Fruit fly (Drosophila melanogaster) whole organism, embryonic: ENCODE data around the gene GIIIspla2.

Experiments
- Antp ChIP-seq: fragments of 200-800 bp; sonication (Bioruptor generic); optimal IDR thresholded peaks from 3 replicates; lab custom pipeline; 2016; ENCODE audit warnings: missing biosample characterization, missing genetic modification characterization
- CG11247 ChIP-seq: fragments of 200-800 bp; sonication (Bioruptor generic); IDR thresholded peaks from 2 replicates; pipeline ENCODE4 v1.3.6; 2022; ENCODE audit warnings: missing biosample characterization, missing genetic modification characterization
- CG11398 ChIP-seq: fragments of 200-800 bp; sonication (Bioruptor generic); optimal IDR thresholded peaks from 2 replicates; lab custom pipeline; 2016; ENCODE audit warnings: missing biosample characterization, missing genetic modification characterization
- CG11695 ChIP-seq: fragments of 200-800 bp; sonication (Bioruptor generic); IDR thresholded peaks from 3 replicates; pipeline ENCODE4 v1.3.6; 2022; ENCODE audit warnings: missing biosample characterization, missing genetic modification characterization
- CG12104 ChIP-seq: fragments of 200-800 bp; sonication (Bioruptor generic); optimal IDR thresholded peaks from 3 replicates; lab custom pipeline; 2016; ENCODE audit warnings: missing biosample characterization, missing genetic modification characterization
- CG12155 ChIP-seq: fragments of 200-800 bp; sonication (Bioruptor generic); optimal IDR thresholded peaks from 3 replicates; lab custom pipeline; 2016; ENCODE audit warnings: missing biosample characterization, missing genetic modification characterization
- CG13296 ChIP-seq: fragments of 200-800 bp; sonication (Bioruptor generic); optimal IDR thresholded peaks from 3 replicates; lab custom pipeline; 2018; ENCODE audit warnings: missing biosample characterization, mild to moderate bottlenecking, missing genetic modification characterization
- CG15479 ChIP-seq: fragments of 200-800 bp; sonication (Bioruptor generic); optimal IDR thresholded peaks from 3 replicates; lab custom pipeline; 2019; ENCODE audit warnings: missing biosample characterization, mild to moderate bottlenecking, missing genetic modification characterization, moderate library complexity
- CG18619 ChIP-seq: fragments of 200-800 bp; sonication (Bioruptor generic); optimal IDR thresholded peaks from 3 replicates; lab custom pipeline; 2017; ENCODE audit warnings: missing biosample characterization, mild to moderate bottlenecking, missing genetic modification characterization
- CG2678 ChIP-seq: fragments of 200-800 bp; sonication (Bioruptor generic); optimal IDR thresholded peaks from 3 replicates; lab custom pipeline; 2019; ENCODE audit warnings: missing biosample characterization, mild to moderate bottlenecking, missing genetic modification characterization, moderate library complexity
- CG31441 ChIP-seq: fragments of 200-800 bp; sonication (Bioruptor generic); IDR thresholded peaks from 2 replicates; pipeline ENCODE4 v1.3.6; 2022; ENCODE audit warnings: missing biosample characterization, missing genetic modification characterization
- CG34376 ChIP-seq: fragments of 200-800 bp; sonication (Bioruptor generic); optimal IDR thresholded peaks from 2 replicates; lab custom pipeline; 2018; ENCODE audit warnings: missing biosample characterization, mild to moderate bottlenecking, missing genetic modification characterization
- CG3726 ChIP-seq: fragments of 200-800 bp; sonication (Bioruptor generic); IDR thresholded peaks from 3 replicates; pipeline ENCODE4, ENCODE4 v1.3.6; 2022; ENCODE audit warnings: missing biosample characterization, missing genetic modification characterization
- CG4424 ChIP-seq: fragments of 200-800 bp; sonication (Bioruptor generic); optimal IDR thresholded peaks from 3 replicates; lab custom pipeline; 2016; ENCODE audit warnings: missing biosample characterization, missing genetic modification characterization
- CG6854 ChIP-seq: fragments of 200-800 bp; sonication (Bioruptor generic); optimal IDR thresholded peaks from 3 replicates; lab custom pipeline; 2017; ENCODE audit warnings: missing biosample characterization, mild to moderate bottlenecking, missing genetic modification characterization
- CG8281 ChIP-seq: fragments of 200-800 bp; sonication (Bioruptor generic); optimal IDR thresholded peaks from 2 replicates; lab custom pipeline; 2018; ENCODE audit warnings: missing biosample characterization, mild to moderate bottlenecking, missing genetic modification characterization, moderate library complexity
- CkIIα-i1 ChIP-seq: fragments of 200-800 bp; sonication (Bioruptor generic); IDR thresholded peaks from 2 replicates; pipeline ENCODE4 v1.3.6; 2022; ENCODE audit warnings: missing biosample characterization, missing genetic modification characterization
- Deaf1 ChIP-seq: fragments of 200-800 bp; optimal IDR thresholded peaks from 3 replicates; lab custom pipeline; 2019; ENCODE audit warnings: missing biosample characterization, mild to moderate bottlenecking, missing genetic modification characterization, moderate library complexity
- Dip2 ChIP-seq: fragments of 200-800 bp; sonication (Bioruptor generic); IDR thresholded peaks from 2 replicates; pipeline ENCODE4 v1.3.6; 2022; ENCODE audit warnings: missing biosample characterization, missing genetic modification characterization
- Dp ChIP-seq: fragments of 200-800 bp; sonication (Bioruptor generic); optimal IDR thresholded peaks from 2 replicates; lab custom pipeline; 2018; ENCODE audit warnings: missing biosample characterization, mild to moderate bottlenecking, missing genetic modification characterization, moderate library complexity
- HLH54F ChIP-seq: fragments of 200-800 bp; sonication (Bioruptor generic); optimal IDR thresholded peaks from 3 replicates; lab custom pipeline; 2016; ENCODE audit warnings: missing biosample characterization, missing genetic modification characterization
- MTF-1 ChIP-seq: fragments of 200-800 bp; sonication (Bioruptor generic); optimal IDR thresholded peaks from 2 replicates; lab custom pipeline; 2018; ENCODE audit warnings: missing biosample characterization, mild to moderate bottlenecking, missing genetic modification characterization, borderline replicate concordance
- Med ChIP-seq: fragments of 200-800 bp; sonication (Bioruptor generic); peaks from one replicate; lab custom pipeline; 2016; ENCODE audit warnings: missing biosample characterization, missing genetic modification characterization, mild to moderate bottlenecking, inconsistent platforms, moderate library complexity
- Meics ChIP-seq: fragments of 200-800 bp; sonication (Bioruptor generic); optimal IDR thresholded peaks from 2 replicates; lab custom pipeline; 2017; ENCODE audit warnings: missing biosample characterization, mild to moderate bottlenecking, missing genetic modification characterization
- NC2β ChIP-seq: fragments of 200-800 bp; sonication (Bioruptor generic); optimal IDR thresholded peaks from 2 replicates; lab custom pipeline; 2016; ENCODE audit warnings: missing biosample characterization, missing genetic modification characterization
- Poxn ChIP-seq: fragments of 200-800 bp; sonication (Bioruptor generic); IDR thresholded peaks from 2 replicates; pipeline ENCODE4 v1.3.6; 2022; ENCODE audit warnings: missing biosample characterization, missing genetic modification characterization
- ato ChIP-seq: fragments of 200-800 bp; sonication (Bioruptor generic); IDR thresholded peaks from 2 replicates; pipeline ENCODE4 v1.3.6; 2022; ENCODE audit warnings: missing biosample characterization, missing genetic modification characterization; ENCODE audit not compliant: partially characterized antibody
- bcd ChIP-seq: fragments of 200-800 bp; sonication (Bioruptor generic); optimal IDR thresholded peaks from 2 replicates; lab custom pipeline; 2017; ENCODE audit warnings: missing biosample characterization, mild to moderate bottlenecking, missing genetic modification characterization
- bigmax ChIP-seq: fragments of 200-800 bp; sonication (Bioruptor generic); optimal IDR thresholded peaks from 2 replicates; lab custom pipeline; 2018; ENCODE audit warnings: missing biosample characterization, mild to moderate bottlenecking, missing genetic modification characterization
- btn ChIP-seq: fragments of 200-800 bp; sonication (Bioruptor generic); optimal IDR thresholded peaks from 2 replicates; lab custom pipeline; 2016; ENCODE audit warnings: missing biosample characterization, missing genetic modification characterization
- cas ChIP-seq: fragments of 200-800 bp; sonication (Bioruptor generic); IDR thresholded peaks from 2 replicates; pipeline ENCODE4 v1.3.6; 2022; ENCODE audit warnings: missing biosample characterization, missing genetic modification characterization
- cg ChIP-seq: fragments of 200-800 bp; sonication (Bioruptor generic); optimal IDR thresholded peaks from 3 replicates; lab custom pipeline; 2019; ENCODE audit warnings: missing biosample characterization, mild to moderate bottlenecking, missing genetic modification characterization, moderate library complexity
- ci ChIP-seq: fragments of 200-800 bp; sonication (Bioruptor generic); IDR thresholded peaks from 3 replicates; pipeline ENCODE4 v1.3.6; 2022; ENCODE audit warnings: missing biosample characterization, missing genetic modification characterization
- dati ChIP-seq: fragments of 200-800 bp; sonication (Bioruptor generic); IDR thresholded peaks from 2 replicates; pipeline ENCODE4 v1.3.6; 2022; ENCODE audit warnings: missing biosample characterization, missing genetic modification characterization
- ems ChIP-seq: fragments of 200-800 bp; sonication (Bioruptor generic); optimal IDR thresholded peaks from 3 replicates; lab custom pipeline; 2016; ENCODE audit warnings: missing biosample characterization, missing genetic modification characterization
- ewg ChIP-seq: fragments of 200-800 bp; sonication (Bioruptor generic); optimal IDR thresholded peaks from 3 replicates; lab custom pipeline; 2017; ENCODE audit warnings: mild to moderate bottlenecking, missing biosample characterization, missing genetic modification reagents, missing genetic modification characterization
- exex ChIP-seq: fragments of 200-800 bp; sonication (Bioruptor generic); optimal IDR thresholded peaks from 4 replicates; lab custom pipeline; 2018; ENCODE audit warnings: missing biosample characterization, mild to moderate bottlenecking, missing genetic modification characterization, moderate library complexity
- fd96Cb ChIP-seq: fragments of 200-800 bp; sonication (Bioruptor generic); optimal IDR thresholded peaks from 2 replicates; lab custom pipeline; 2018; ENCODE audit warnings: missing biosample characterization, mild to moderate bottlenecking, missing genetic modification characterization, moderate library complexity
- ftz-f1 ChIP-seq: fragments of 200-800 bp; sonication (Bioruptor generic); optimal IDR thresholded peaks from 2 replicates; lab custom pipeline; 2016; ENCODE audit warnings: missing biosample characterization, missing genetic modification characterization
- grn ChIP-seq: fragments of 200-800 bp; sonication (Bioruptor generic); optimal IDR thresholded peaks from 3 replicates; lab custom pipeline; 2017; ENCODE audit warnings: missing biosample characterization, missing genetic modification characterization
- gsb-n ChIP-seq: fragments of 200-800 bp; sonication (Bioruptor generic); optimal IDR thresholded peaks from 3 replicates; lab custom pipeline; 2018; ENCODE audit warnings: missing biosample characterization, mild to moderate bottlenecking, missing genetic modification characterization
- lbe ChIP-seq: fragments of 200-800 bp; sonication (Bioruptor generic); optimal IDR thresholded peaks from 2 replicates; lab custom pipeline; 2016; ENCODE audit warnings: missing biosample characterization, mild to moderate bottlenecking, missing genetic modification characterization
- mam ChIP-seq: fragments of 200-800 bp; sonication (Bioruptor generic); optimal IDR thresholded peaks from 3 replicates; lab custom pipeline; 2016; ENCODE audit warnings: missing biosample characterization, missing genetic modification characterization
- mld ChIP-seq: fragments of 200-800 bp; sonication (Bioruptor generic); IDR thresholded peaks from 3 replicates; pipeline ENCODE4 v1.3.6; 2022; ENCODE audit warnings: missing biosample characterization, missing genetic modification characterization; ENCODE audit not compliant: partially characterized antibody
- phol ChIP-seq: fragments of 200-800 bp; sonication (Bioruptor generic); optimal IDR thresholded peaks from 3 replicates; lab custom pipeline; 2018; ENCODE audit warnings: missing biosample characterization, mild to moderate bottlenecking, missing genetic modification characterization, moderate library complexity
- pzg ChIP-seq: fragments of 200-800 bp; sonication (Bioruptor generic); optimal IDR thresholded peaks from 3 replicates; lab custom pipeline; 2018; ENCODE audit warnings: missing biosample characterization, mild to moderate bottlenecking, missing genetic modification characterization, moderate library complexity
- salm ChIP-seq: fragments of 200-800 bp; sonication (Bioruptor generic); optimal IDR thresholded peaks from 2 replicates; lab custom pipeline; 2018; ENCODE audit warnings: missing biosample characterization, mild to moderate bottlenecking, missing genetic modification characterization
- slbo ChIP-seq: fragments of 200-800 bp; sonication (Bioruptor generic); IDR thresholded peaks from 2 replicates; pipeline ENCODE4 v1.3.6; 2022; ENCODE audit warnings: missing biosample characterization, missing genetic modification characterization
- sna ChIP-seq: fragments of 200-800 bp; sonication (Bioruptor generic); IDR thresholded peaks from 2 replicates; pipeline ENCODE4 v1.3.6; 2022; ENCODE audit warnings: missing biosample characterization, missing genetic modification characterization; ENCODE audit not compliant: partially characterized antibody
- toy ChIP-seq: fragments of 200-800 bp; sonication (Bioruptor generic); IDR thresholded peaks from 2 replicates; pipeline ENCODE4 v1.3.6; 2022; ENCODE audit warnings: missing biosample characterization, missing genetic modification characterization
- trem ChIP-seq: fragments of 200-800 bp; optimal IDR thresholded peaks from 3 replicates; lab custom pipeline; 2019; ENCODE audit warnings: missing biosample characterization, mild to moderate bottlenecking, missing genetic modification characterization, moderate library complexity

The GIIIspla2 gene

dm6 chrX:8115717-8116311 is 41.6 kb upstream of the GIIIspla2 start, which contains the start of gene Gclc (continued):
- TF ChIP-seq toy (GFP tag; lab: Robert Waterston, UW): no peak
- no peak for TF ChIP-seq CG12155
- no peak for TF ChIP-seq CG31441 (GFP tag; lab: Robert Waterston, UW)
- TF ChIP-seq ci (GFP tag; lab: Robert Waterston, UW): 0 out of 3 replicates have a peak, but pooled peaks have one; percentile 37
- no peak for TF ChIP-seq CG3726 (GFP tag; lab: Robert Waterston, UW)
- TF ChIP-seq CG2678 (tag; lab: Kevin White, UChicago): no peak
- TF ChIP-seq fd96Cb (tag; lab: Kevin White, UChicago): no peak
- no peak for TF ChIP-seq CG13296 (GFP tag; lab: Kevin White, UChicago)
- TF ChIP-seq salm (tag; lab: Kevin White, UChicago): no peak
- no peak for TF ChIP-seq ewg (GFP tag; lab: Kevin White, UChicago)
- peak; percentile 41 for TF ChIP-seq CG34376 (GFP tag; lab: Kevin White, UChicago)
- TF ChIP-seq mam (GFP tag; lab: Kevin White, UChicago): peak; percentile 9
- TF ChIP-seq dati (GFP tag; lab: Robert Waterston, UW): no peak
- TF ChIP-seq CG11695 (GFP tag; lab: Robert Waterston, UW): no peak
- TF ChIP-seq lbe: no peak
- TF ChIP-seq ato (GFP tag; lab: Robert Waterston, UW): no peak
- no peak for TF ChIP-seq grn (GFP tag; lab: Kevin White, UChicago)
- no peak for TF ChIP-seq CG11247
- peak; percentile 43 for TF ChIP-seq Dp
- TF ChIP-seq Dip2 (GFP tag; lab: Robert Waterston, UW): no peak
- TF ChIP-seq trem (tag; lab: Kevin White, UChicago): peak; percentile 31
- TF ChIP-seq CG18619 (GFP tag; lab: Kevin White, UChicago): no peak
- TF ChIP-seq Deaf1 (tag; lab: Kevin White, UChicago): no peak
- no peak for TF ChIP-seq Poxn (GFP tag; lab: Robert Waterston, UW)
- TF ChIP-seq CG4424: no peak
- TF ChIP-seq CG15479 (GFP tag; lab: Kevin White, UChicago): no peak
- TF ChIP-seq Antp (GFP tag; lab: Kevin White, UChicago): no peak
- no peak for TF ChIP-seq NC2β (GFP tag; lab: Kevin White, UChicago)
- peak; percentile 59 for TF ChIP-seq pzg
- no peak for TF ChIP-seq ems
- no peak for TF ChIP-seq cas (GFP tag; lab: Robert Waterston, UW)
- no peak for TF ChIP-seq gsb-n (tag; lab: Kevin White, UChicago)
- TF ChIP-seq CG12104 (GFP tag; lab: Kevin White, UChicago): no peak
- TF ChIP-seq CG11398: no peak
- TF ChIP-seq Meics: no peak
- TF ChIP-seq cg: peak; percentile 75
- TF ChIP-seq phol: no peak
- TF ChIP-seq mld (GFP tag; lab: Robert Waterston, UW): no peak
- TF ChIP-seq slbo (GFP tag; lab: Robert Waterston, UW): no peak
- no peak for TF ChIP-seq bigmax
- no peak for TF ChIP-seq bcd (GFP tag; lab: Kevin White, UChicago)
- TF ChIP-seq sna (GFP tag; lab: Robert Waterston, UW): no peak
- TF ChIP-seq MTF-1: no peak
- TF ChIP-seq CG6854 (GFP tag; lab: Kevin White, UChicago): no peak
- peak; percentile 81 for TF ChIP-seq Med (GFP tag; lab: Kevin White, UChicago)
- TF ChIP-seq btn (GFP tag; lab: Kevin White, UChicago): no peak
- TF ChIP-seq HLH54F: no peak
- TF ChIP-seq CG8281: no peak
- peak; percentile 28 for TF ChIP-seq exex (tag; lab: Kevin White, UChicago)
- no peak for TF ChIP-seq CkIIα-i1 (GFP tag; lab: Robert Waterston, UW)
- TF ChIP-seq ftz-f1 (GFP tag; lab: Kevin White, UChicago): no peak
